Worm (Caenorhabditis elegans) whole organism, L1 larva: ENCODE results near the gene F09F7.5.
A peak's percentile ranks its signal among the peaks of the same experiment; 100 is the strongest.

Experiments used
- C16A3.4 ChIP-seq: fragments of 150-350 bp; optimal IDR thresholded peaks from 2 replicates; lab custom pipeline; 2014; ENCODE audit warnings: missing biosample characterization, missing genetic modification characterization
- Y116A8C.19 ChIP-seq: sonication (generic microtip); optimal IDR thresholded peaks from 2 replicates; lab custom pipeline; 2016; ENCODE audit warnings: missing compliant biosample characterization, missing genetic modification characterization, borderline replicate concordance
- aly-2 ChIP-seq: fragments of 150-350 bp; optimal IDR thresholded peaks from 2 replicates; lab custom pipeline; 2014; ENCODE audit warnings: missing biosample characterization, missing genetic modification characterization
- ama-1 ChIP-seq: fragments of 150-350 bp; optimal IDR thresholded peaks from 2 replicates; lab custom pipeline; 2014
- blmp-1 ChIP-seq: fragments of 150-350 bp; optimal IDR thresholded peaks from 2 replicates; lab custom pipeline; 2014; ENCODE audit warnings: missing biosample characterization, missing genetic modification characterization
- ceh-82 ChIP-seq, 3 experiments: fragments of 150-350 bp in 1 of 3; sonication (generic microtip) in 2 of 3; optimal IDR thresholded peaks; 2 replicates each; lab custom pipeline; 2014 to 2017; ENCODE audit warnings: missing biosample characterization in 3 of 3, missing genetic modification characterization in 3 of 3
- ceh-88 ChIP-seq: fragments of 200-800 bp; sonication (Bioruptor generic); IDR thresholded peaks from 2 replicates; pipeline ENCODE4 v1.3.6; 2022; ENCODE audit warnings: missing genetic modification characterization, missing compliant biosample characterization
- dpl-1 ChIP-seq, 3 experiments: fragments of 150-350 bp in 2 of 3; sonication (generic microtip) in 1 of 3; optimal IDR thresholded peaks; 2 replicates each; lab custom pipeline; 2014 to 2017; ENCODE audit warnings: missing biosample characterization in 3 of 3, missing genetic modification characterization in 3 of 3, missing genetic modification reagents in 3 of 3
- dsc-1 ChIP-seq: sonication (generic microtip); optimal IDR thresholded peaks from 2 replicates; lab custom pipeline; 2016; ENCODE audit warnings: mild to moderate bottlenecking, missing genetic modification characterization, missing compliant biosample characterization
- efl-1 ChIP-seq, 4 experiments: fragments of 150-350 bp; optimal IDR thresholded peaks in 3 of 4; peaks in 1 of 4; 1 replicate in 1 of 4; 2 replicates in 3 of 4; lab custom pipeline; 2014; ENCODE audit warnings: missing biosample characterization in 2 of 4, missing genetic modification characterization in 2 of 4, missing genetic modification reagents in 2 of 4
- efl-3 ChIP-seq: fragments of 200-800 bp; sonication (Bioruptor generic); optimal IDR thresholded peaks from 2 replicates; lab custom pipeline; 2018; ENCODE audit warnings: mild to moderate bottlenecking, missing genetic modification characterization, missing compliant biosample characterization
- egl-13 ChIP-seq: sonication (generic microtip); optimal IDR thresholded peaks from 2 replicates; lab custom pipeline; 2016; ENCODE audit warnings: missing genotype, missing genetic modification reagents, missing genetic modification characterization, missing compliant biosample characterization
- egl-27 ChIP-seq, 2 experiments: fragments of 150-350 bp in 1 of 2; sonication (generic microtip); optimal IDR thresholded peaks; 3 replicates each; lab custom pipeline; 2017 to 2018; ENCODE audit warnings: missing biosample characterization in 2 of 2, missing genetic modification characterization in 2 of 2, missing genetic modification reagents in 2 of 2
- elt-2 ChIP-seq: sonication (generic microtip); optimal IDR thresholded peaks from 2 replicates; lab custom pipeline; 2016; ENCODE audit warnings: missing genetic modification characterization, mild to moderate bottlenecking, inconsistent platforms, missing compliant biosample characterization, missing genetic modification reagents
- elt-3 ChIP-seq, 6 experiments: fragments of 150-350 bp in 1 of 6; sonication (generic microtip); optimal IDR thresholded peaks; 2 replicates each; lab custom pipeline; 2017 to 2018; ENCODE audit warnings: missing biosample characterization in 6 of 6, missing genetic modification characterization in 6 of 6, inconsistent platforms in 1 of 6
- ets-5 ChIP-seq: fragments of 200-800 bp; sonication (Bioruptor generic); IDR thresholded peaks from 2 replicates; pipeline ENCODE4 v1.3.6; 2022; ENCODE audit warnings: missing genetic modification characterization, missing compliant biosample characterization
- fkh-10 ChIP-seq: sonication (generic microtip); optimal IDR thresholded peaks from 2 replicates; lab custom pipeline; 2017; ENCODE audit warnings: missing biosample characterization, missing genetic modification reagents, missing genetic modification characterization
- fkh-4 ChIP-seq: sonication (generic microtip); optimal IDR thresholded peaks from 2 replicates; lab custom pipeline; 2016; ENCODE audit warnings: missing compliant biosample characterization, missing genetic modification characterization, borderline replicate concordance
- hlh-17 ChIP-seq: fragments of 200-800 bp; sonication (Bioruptor generic); optimal IDR thresholded peaks from 2 replicates; lab custom pipeline; 2018; ENCODE audit warnings: missing genetic modification characterization, mild to moderate bottlenecking, missing compliant biosample characterization, moderate library complexity, borderline replicate concordance
- hpl-2 ChIP-seq: fragments of 150-350 bp; optimal IDR thresholded peaks from 2 replicates; lab custom pipeline; 2014; ENCODE audit warnings: missing biosample characterization, missing genetic modification reagents, missing genetic modification characterization
- jun-1 ChIP-seq: fragments of 150-350 bp; optimal IDR thresholded peaks from 2 replicates; lab custom pipeline; 2014; ENCODE audit warnings: missing biosample characterization, missing genetic modification reagents, missing genetic modification characterization
- lin-14 ChIP-seq: fragments of 200-800 bp; sonication (Bioruptor generic); optimal IDR thresholded peaks from 2 replicates; lab custom pipeline; 2018; ENCODE audit warnings: mild to moderate bottlenecking, missing genetic modification characterization, moderate library complexity, missing compliant biosample characterization
- lin-35 ChIP-seq, 2 experiments: fragments of 150-350 bp; optimal IDR thresholded peaks; 2 replicates each; lab custom pipeline; 2014; ENCODE audit warnings: missing biosample characterization in 2 of 2, missing genetic modification characterization in 2 of 2, missing genetic modification reagents in 2 of 2
- lin-39 ChIP-seq: fragments of 150-350 bp; optimal IDR thresholded peaks from 2 replicates; lab custom pipeline; 2014; ENCODE audit warnings: missing biosample characterization, missing genetic modification reagents, missing genetic modification characterization
- lir-3 ChIP-seq: sonication (generic microtip); optimal IDR thresholded peaks from 2 replicates; lab custom pipeline; 2016; ENCODE audit warnings: mild to moderate bottlenecking, missing genetic modification characterization, moderate library complexity, missing compliant biosample characterization; ENCODE audit not compliant: poor library complexity
- lsy-2 ChIP-seq, 2 experiments: fragments of 150-350 bp; optimal IDR thresholded peaks; 2 replicates each; lab custom pipeline; 2014; ENCODE audit warnings: missing biosample characterization in 2 of 2, missing genetic modification characterization in 2 of 2
- mdl-1 ChIP-seq, 2 experiments: fragments of 150-350 bp; optimal IDR thresholded peaks; 2 replicates each; lab custom pipeline; 2014 to 2017; ENCODE audit warnings: missing biosample characterization in 2 of 2, missing genetic modification characterization in 2 of 2, inconsistent platforms in 1 of 2
- nhr-11 ChIP-seq: fragments of 150-350 bp; optimal IDR thresholded peaks from 2 replicates; lab custom pipeline; 2014; ENCODE audit warnings: missing biosample characterization, missing genetic modification characterization
- nhr-12 ChIP-seq: sonication (generic microtip); optimal IDR thresholded peaks from 2 replicates; lab custom pipeline; 2017; ENCODE audit warnings: missing biosample characterization, missing genetic modification characterization
- nhr-237 ChIP-seq: fragments of 150-350 bp; optimal IDR thresholded peaks from 2 replicates; lab custom pipeline; 2014; ENCODE audit warnings: missing biosample characterization, missing genetic modification characterization
- nhr-28 ChIP-seq: fragments of 150-350 bp; optimal IDR thresholded peaks from 2 replicates; lab custom pipeline; 2014; ENCODE audit warnings: missing biosample characterization, missing genetic modification characterization
- nhr-47 ChIP-seq: sonication (generic microtip); optimal IDR thresholded peaks from 2 replicates; lab custom pipeline; 2016; ENCODE audit warnings: mild to moderate bottlenecking, missing genetic modification characterization, moderate library complexity, missing compliant biosample characterization
- nhr-71 ChIP-seq: sonication (generic microtip); optimal IDR thresholded peaks from 2 replicates; lab custom pipeline; 2016; ENCODE audit warnings: mild to moderate bottlenecking, missing genetic modification characterization, moderate library complexity, missing compliant biosample characterization
- nhr-76 ChIP-seq: sonication (generic microtip); optimal IDR thresholded peaks from 2 replicates; lab custom pipeline; 2017; ENCODE audit warnings: missing biosample characterization, missing genetic modification characterization
- nhr-77 ChIP-seq: fragments of 150-350 bp; optimal IDR thresholded peaks from 2 replicates; lab custom pipeline; 2014; ENCODE audit warnings: missing biosample characterization, missing genetic modification characterization
- nhr-84 ChIP-seq: sonication (generic microtip); optimal IDR thresholded peaks from 2 replicates; lab custom pipeline; 2017; ENCODE audit warnings: missing biosample characterization, missing genetic modification characterization
- nhr-85 ChIP-seq: sonication (generic microtip); peaks from one replicate; lab custom pipeline; 2016; ENCODE audit warnings: missing genetic modification characterization, inconsistent platforms, missing compliant biosample characterization
- nhr-90 ChIP-seq: sonication (generic microtip); optimal IDR thresholded peaks from 2 replicates; lab custom pipeline; 2016; ENCODE audit warnings: mild to moderate bottlenecking, missing genetic modification characterization, missing compliant biosample characterization; ENCODE audit not compliant: poor library complexity
- pag-3 ChIP-seq: sonication (generic microtip); optimal IDR thresholded peaks from 2 replicates; lab custom pipeline; 2017; ENCODE audit warnings: missing genetic modification characterization, mild to moderate bottlenecking, missing compliant biosample characterization, antibody characterized with exemption, borderline replicate concordance; ENCODE audit not compliant: insufficient read depth
- pax-3 ChIP-seq: fragments of 200-800 bp; sonication (Bioruptor generic); optimal IDR thresholded peaks from 2 replicates; lab custom pipeline; 2018; ENCODE audit warnings: mild to moderate bottlenecking, missing genetic modification characterization, moderate library complexity, missing compliant biosample characterization
- pqm-1 ChIP-seq: sonication (generic microtip); optimal IDR thresholded peaks from 3 replicates; lab custom pipeline; 2017; ENCODE audit warnings: missing biosample characterization, missing genetic modification characterization
- skn-1 ChIP-seq: fragments of 150-350 bp; optimal IDR thresholded peaks from 2 replicates; lab custom pipeline; 2014; ENCODE audit warnings: missing biosample characterization, missing genetic modification characterization
- snpc-4 ChIP-seq: fragments of 150-350 bp; optimal IDR thresholded peaks from 2 replicates; lab custom pipeline; 2014; ENCODE audit warnings: missing biosample characterization, missing genetic modification characterization
- snu-23 ChIP-seq: sonication (generic microtip); optimal IDR thresholded peaks from 2 replicates; lab custom pipeline; 2016; ENCODE audit warnings: missing genetic modification characterization, missing compliant biosample characterization
- sptf-1 ChIP-seq: fragments of 150-350 bp; optimal IDR thresholded peaks from 2 replicates; lab custom pipeline; 2014; ENCODE audit warnings: missing biosample characterization, missing genetic modification characterization
- tlp-1 ChIP-seq: fragments of 150-350 bp; optimal IDR thresholded peaks from 2 replicates; lab custom pipeline; 2014; ENCODE audit warnings: missing biosample characterization, missing genetic modification characterization
- unc-30 ChIP-seq: sonication (generic microtip); optimal IDR thresholded peaks from 2 replicates; lab custom pipeline; 2017; ENCODE audit warnings: missing biosample characterization, missing genetic modification characterization
- unc-62 ChIP-seq: fragments of 150-350 bp; optimal IDR thresholded peaks from 2 replicates; lab custom pipeline; 2014; ENCODE audit warnings: missing biosample characterization, missing genetic modification reagents, missing genetic modification characterization
- vab-15 ChIP-seq: sonication (generic microtip); optimal IDR thresholded peaks from 2 replicates; lab custom pipeline; 2017; ENCODE audit warnings: missing genotype, mild to moderate bottlenecking, missing genetic modification characterization, missing compliant biosample characterization
- xbp-1 ChIP-seq: sonication (generic microtip); optimal IDR thresholded peaks from 2 replicates; lab custom pipeline; 2016; ENCODE audit warnings: missing genetic modification characterization, missing compliant biosample characterization
- zag-1 ChIP-seq: fragments of 150-350 bp; optimal IDR thresholded peaks from 2 replicates; lab custom pipeline; 2014; ENCODE audit warnings: missing biosample characterization, missing genetic modification characterization

The F09F7.5 gene

ce11 chrIII:5554884-5555500 is 8.2 kb downstream of the F09F7.5 start, which contains the start of the genes nmad-1 and hach-1 (continued):
- no peak for TF ChIP-seq Y116A8C.19 (tag; lab: Kevin White, UChicago)
- peak; percentile 67 for TF ChIP-seq lir-3 (tag; lab: Kevin White, UChicago)
- peak; percentile 69 to 73 for TF ChIP-seq lsy-2 (tag; optimal IDR thresholded peaks at IDR 0.05; lab: Kevin White, UChicago)
- TF ChIP-seq vab-15 (tag; lab: Kevin White, UChicago), result peak; percentile 7
- peak; percentile 78 for TF ChIP-seq nhr-90
- TF ChIP-seq efl-1 (optimal IDR thresholded peaks at IDR 0.05; lab: Kevin White, UChicago), result peak; percentile 56 to 74
- TF ChIP-seq efl-1 (GFP tag; optimal IDR thresholded peaks at IDR 0.05 in 1 of 2; lab: Kevin White, UChicago), result peak; percentile 46 to 97
- TF ChIP-seq nhr-12 (tag; lab: Kevin White, UChicago), result no peak
- no peak for TF ChIP-seq tlp-1
- no peak; the same call in 1 of the 2 replicates for TF ChIP-seq ceh-88
- TF ChIP-seq nhr-76 (tag; lab: Kevin White, UChicago), result no peak
- peak; percentile 87 for TF ChIP-seq nhr-71 (tag; lab: Kevin White, UChicago)
- no peak for TF ChIP-seq nhr-84
- TF ChIP-seq ceh-82 (tag; optimal IDR thresholded peaks at IDR 0.05; lab: Kevin White, UChicago), result peak; percentile 42 to 81 (median 63)
- TF ChIP-seq fkh-10 (GFP tag; lab: Kevin White, UChicago), result no peak
- TF ChIP-seq ama-1 (lab: Kevin White, UChicago), result no peak
- no peak for TF ChIP-seq efl-3 (GFP tag; lab: Kevin White, UChicago)
- TF ChIP-seq nhr-77 (tag; lab: Kevin White, UChicago), result no peak
- peak; percentile 81 for TF ChIP-seq lin-14 (GFP tag; lab: Kevin White, UChicago)
- TF ChIP-seq snu-23 (GFP tag; lab: Kevin White, UChicago), result peak; percentile 89
- peak; percentile 69 for TF ChIP-seq lin-39 (tag; lab: Kevin White, UChicago)
- no peak for TF ChIP-seq jun-1 (tag; lab: Kevin White, UChicago)
- no peak for TF ChIP-seq pag-3 (tag; lab: Kevin White, UChicago)
- TF ChIP-seq hlh-17 (GFP tag; lab: Kevin White, UChicago), result no peak
- TF ChIP-seq egl-13 (tag; lab: Kevin White, UChicago), result peak; percentile 70
- peak; percentile 77 for TF ChIP-seq C16A3.4 (tag; lab: Kevin White, UChicago)
- TF ChIP-seq pqm-1 (tag; lab: Kevin White, UChicago), result no peak
- TF ChIP-seq skn-1 (tag; lab: Kevin White, UChicago), result peak; percentile 52
- TF ChIP-seq nhr-85 (tag; lab: Kevin White, UChicago), result peak; percentile 89
- peak; percentile 50 to 67 (median 58) for TF ChIP-seq dpl-1 (GFP tag; optimal IDR thresholded peaks at IDR 0.05; lab: Kevin White, UChicago)
- TF ChIP-seq elt-2 (tag; lab: Kevin White, UChicago), result peak; percentile 64
- TF ChIP-seq hpl-2 (GFP tag; lab: Kevin White, UChicago), result no peak
- no peak for TF ChIP-seq nhr-237 (tag; lab: Kevin White, UChicago)
- no peak for TF ChIP-seq nhr-28
- peak; percentile 43 for TF ChIP-seq blmp-1
- TF ChIP-seq zag-1, result no peak
- peak; percentile 44 to 64 for TF ChIP-seq lin-35 (GFP tag; optimal IDR thresholded peaks at IDR 0.05; lab: Kevin White, UChicago)
- TF ChIP-seq egl-27 (tag; optimal IDR thresholded peaks at IDR 0.05; lab: Kevin White, UChicago), result no peak
- TF ChIP-seq dsc-1 (tag; lab: Kevin White, UChicago), result peak; percentile 90
- no peak for TF ChIP-seq pax-3 (tag; lab: Kevin White, UChicago)
- peak; percentile 82 for TF ChIP-seq xbp-1 (tag; lab: Kevin White, UChicago)
- TF ChIP-seq nhr-11 (tag; lab: Kevin White, UChicago), result no peak
- TF ChIP-seq mdl-1 (tag; optimal IDR thresholded peaks at IDR 0.05; lab: Kevin White, UChicago), result peak in 1 of 2 experiments; percentile 43
- peak; percentile 17 for TF ChIP-seq fkh-4 (tag; lab: Kevin White, UChicago)
- TF ChIP-seq sptf-1, result no peak
- TF ChIP-seq elt-3 (tag; optimal IDR thresholded peaks at IDR 0.05; lab: Kevin White, UChicago), result peak in 1 of 6 experiments; percentile 61
- TF ChIP-seq ets-5 (GFP tag; lab: Robert Waterston, UW), result no peak
- TF ChIP-seq unc-62, result no peak
- peak; percentile 75 for TF ChIP-seq snpc-4 (tag; lab: Kevin White, UChicago)
- TF ChIP-seq unc-30 (tag; lab: Kevin White, UChicago), result no peak
- peak; percentile 80 for TF ChIP-seq nhr-47 (tag; lab: Kevin White, UChicago)
- no peak for TF ChIP-seq aly-2 (tag; lab: Kevin White, UChicago)
